Worm (Caenorhabditis elegans): ENCODE results near the gene srsx-26.

ce11 chrV:10134077-10134693 lies 14.3 kb upstream of the srsx-26 start, which contains the start of the genes C08B6.18, wdr-20 and C08B6.8:
- no peak for TF ChIP-seq K12H6.12 (tag; optimal IDR thresholded peaks at IDR 0.05)
- TF ChIP-seq snpc-4 (GFP tag; optimal IDR thresholded peaks at IDR 0.05) = no peak
- TF ChIP-seq snpc-4 (tag; optimal IDR thresholded peaks at IDR 0.05) = peak in 1 of 4 experiments; percentile 35
- TF ChIP-seq bed-1 (GFP tag; IDR thresholded peaks at IDR 0.05) = no peak
- no peak for TF ChIP-seq snpc-3.4 (tag; optimal IDR thresholded peaks at IDR 0.05)
- TF ChIP-seq pbrm-1 (GFP tag; IDR thresholded peaks at IDR 0.05) = no peak
- no peak for TF ChIP-seq C17E4.6 (GFP tag; IDR thresholded peaks at IDR 0.05)
- no peak for TF ChIP-seq akir-1 (GFP tag; optimal IDR thresholded peaks at IDR 0.05)
- TF ChIP-seq F57C9.4 (tag; optimal IDR thresholded peaks at IDR 0.05) = no peak

Data from whole organism, young adult.